Fruit fly (Drosophila melanogaster) whole organism, adult: ENCODE measurements around the gene trh.

ENCODE experiments used
- CG11617 ChIP-seq: fragments of 200-800 bp; sonication (Bioruptor generic); optimal IDR thresholded peaks from 2 replicates; lab custom pipeline; 2017; ENCODE audit warnings: mild to moderate bottlenecking, missing biosample characterization, missing genetic modification reagents, missing genetic modification characterization
- CG33017 ChIP-seq: fragments of 200-800 bp; sonication (Bioruptor generic); optimal IDR thresholded peaks from 2 replicates; lab custom pipeline; 2018; ENCODE audit warnings: missing biosample characterization, mild to moderate bottlenecking, missing genetic modification characterization, moderate library complexity
- CG5204 ChIP-seq: fragments of 200-800 bp; sonication (Bioruptor generic); optimal IDR thresholded peaks from 2 replicates; lab custom pipeline; 2016; ENCODE audit warnings: missing biosample characterization, missing genetic modification characterization
- CG7045 ChIP-seq: fragments of 200-800 bp; sonication (Bioruptor generic); optimal IDR thresholded peaks from 2 replicates; lab custom pipeline; 2017; ENCODE audit warnings: missing biosample characterization, mild to moderate bottlenecking, missing genetic modification characterization
- CG7101 ChIP-seq: fragments of 200-800 bp; sonication (Bioruptor generic); optimal IDR thresholded peaks from 2 replicates; lab custom pipeline; 2018; ENCODE audit warnings: missing biosample characterization, mild to moderate bottlenecking, missing genetic modification characterization, moderate library complexity
- Mnt ChIP-seq: fragments of 200-800 bp; sonication (Bioruptor generic); optimal IDR thresholded peaks from 2 replicates; lab custom pipeline; 2016; ENCODE audit warnings: missing biosample characterization, mild to moderate bottlenecking, missing genetic modification characterization
- bab1 ChIP-seq: fragments of 200-800 bp; sonication (Bioruptor generic); optimal IDR thresholded peaks from 3 replicates; lab custom pipeline; 2019; ENCODE audit warnings: missing biosample characterization, mild to moderate bottlenecking, missing genetic modification characterization, moderate library complexity
- kay ChIP-seq: fragments of 200-800 bp; sonication (Bioruptor generic); peaks from one replicate; lab custom pipeline; 2016; ENCODE audit warnings: missing biosample characterization, missing genetic modification characterization, borderline replicate concordance
- ovo ChIP-seq: fragments of 200-800 bp; sonication (Bioruptor generic); optimal IDR thresholded peaks from 2 replicates; lab custom pipeline; 2016; ENCODE audit warnings: missing biosample characterization, missing genetic modification characterization

- no peak for TF ChIP-seq Mnt (GFP tag; lab: Kevin White, UChicago)
- no peak for TF ChIP-seq ovo (GFP tag; lab: Kevin White, UChicago)
- TF ChIP-seq kay (GFP tag; lab: Kevin White, UChicago), result no peak
- no peak for TF ChIP-seq bab1
- TF ChIP-seq CG7101, result no peak
- no peak for TF ChIP-seq CG33017
- no peak for TF ChIP-seq CG5204 (GFP tag; lab: Kevin White, UChicago)
- TF ChIP-seq CG11617 (GFP tag; lab: Kevin White, UChicago), result no peak
- no peak for TF ChIP-seq CG7045 (GFP tag; lab: Kevin White, UChicago)
Measured at dm6 chr3L:371228-371627, 21.2 kb downstream of the trh start.
